Fruit fly (Drosophila melanogaster): ENCODE data around the gene Bin1.
A peak's percentile ranks its signal among the peaks of the same experiment; 100 is the strongest.

The Bin1 gene

dm6 chr3R:16182269-16182875 is 7.0 kb downstream of the Bin1 start:
- TF ChIP-seq CG32121 (GFP tag; IDR thresholded peaks at IDR 0.05) (no peak), gl (tag; optimal IDR thresholded peaks at IDR 0.05) (no peak), EcR (GFP tag; optimal IDR thresholded peaks at IDR 0.05) (peak; percentile 93), CG17806 (tag; optimal IDR thresholded peaks at IDR 0.05) (no peak), Ets98B (GFP tag; IDR thresholded peaks at IDR 0.05) (no peak), CG10348 (GFP tag; IDR thresholded peaks at IDR 0.05) (no peak), CG9948 (tag; optimal IDR thresholded peaks at IDR 0.05) (no peak), CG34367 (tag; optimal IDR thresholded peaks at IDR 0.05) (no peak), Snoo (tag; optimal IDR thresholded peaks at IDR 0.05) (no peak), D1 (tag; optimal IDR thresholded peaks at IDR 0.05) (no peak), CG4496 (GFP tag; IDR thresholded peaks at IDR 0.05) (0 out of 3 replicates have a peak, but pooled peaks have one; percentile 39)

dm6 chr3R:16180476-16181070 is 8.8 kb downstream of the Bin1 start, which contains the start of gene CG8927:
CG8927 (plus strand) TSS chr3R:16181020.
- TF ChIP-seq CG10348 (GFP tag; IDR thresholded peaks at IDR 0.05): no peak
- no peak for TF ChIP-seq CG12605 (GFP tag; IDR thresholded peaks at IDR 0.05)
- TF ChIP-seq rn (GFP tag; IDR thresholded peaks at IDR 0.05): no peak
- no peak for TF ChIP-seq EcR (GFP tag; optimal IDR thresholded peaks at IDR 0.05)
- no peak for TF ChIP-seq fd96Ca (GFP tag; IDR thresholded peaks at IDR 0.05)
- TF ChIP-seq CG8301 (tag; optimal IDR thresholded peaks at IDR 0.05): no peak

DNA sequence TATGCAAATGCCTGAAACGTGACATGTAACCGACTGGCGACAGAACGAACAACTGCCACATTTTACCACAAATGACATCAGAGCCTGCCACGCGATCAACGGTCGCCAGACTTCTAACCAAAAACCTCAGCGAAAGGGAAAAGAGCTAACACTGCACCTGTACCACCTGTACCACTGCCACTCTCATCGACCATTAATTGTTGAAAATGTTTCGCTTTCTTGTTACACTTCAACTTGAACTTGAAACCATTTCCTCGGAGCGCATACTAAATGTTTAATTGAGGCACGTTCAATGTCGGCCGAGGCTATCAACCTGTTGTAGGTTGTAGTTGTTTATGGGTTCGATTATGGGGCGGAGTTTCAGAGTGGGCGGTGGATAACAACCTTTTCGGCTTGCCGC is 12.8 kb downstream of the Bin1 start:
- TF ChIP-seq Pif1B (GFP tag; optimal IDR thresholded peaks at IDR 0.05) (no peak), CG17806 (tag; optimal IDR thresholded peaks at IDR 0.05) (no peak), Snoo (tag; optimal IDR thresholded peaks at IDR 0.05) (no peak), gl (tag; optimal IDR thresholded peaks at IDR 0.05) (no peak), CG32121 (GFP tag; IDR thresholded peaks at IDR 0.05) (no peak), D1 (tag; optimal IDR thresholded peaks at IDR 0.05) (no peak), CG14655 (GFP tag; optimal IDR thresholded peaks at IDR 0.05) (no peak), CG4496 (GFP tag; IDR thresholded peaks at IDR 0.05) (no peak), CG34367 (tag; optimal IDR thresholded peaks at IDR 0.05) (no peak), CG13204 (GFP tag; optimal IDR thresholded peaks at IDR 0.05) (no peak), CG12605 (GFP tag; IDR thresholded peaks at IDR 0.05) (no peak), Pif1A (GFP tag; optimal IDR thresholded peaks at IDR 0.05) (no peak), fd96Ca (GFP tag; IDR thresholded peaks at IDR 0.05) (no peak), rn (GFP tag; IDR thresholded peaks at IDR 0.05) (no peak), CG10348 (GFP tag; IDR thresholded peaks at IDR 0.05) (no peak), EcR (GFP tag; optimal IDR thresholded peaks at IDR 0.05) (no peak), Ets98B (GFP tag; IDR thresholded peaks at IDR 0.05) (no peak)

DNA sequence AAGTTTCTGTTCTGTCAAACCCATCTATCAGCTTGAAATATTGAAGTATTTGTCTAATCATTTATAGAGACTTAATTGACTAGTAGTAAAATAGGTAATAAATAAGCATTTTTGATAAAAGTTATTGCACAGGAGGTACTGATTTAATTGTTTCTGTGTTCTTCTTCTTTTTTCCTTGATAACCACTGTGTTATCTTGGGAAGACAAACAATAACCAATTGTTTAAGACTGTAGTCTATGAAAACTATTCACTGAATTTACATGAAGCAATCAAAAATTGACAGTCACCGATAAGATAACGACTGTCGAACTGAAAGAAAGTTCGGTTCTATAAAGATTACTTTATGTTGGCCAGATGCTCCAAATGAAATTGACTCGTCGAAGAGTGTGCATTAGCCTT is 15.9 kb downstream of the Bin1 start:
- no peak for TF ChIP-seq CG14655 (GFP tag; optimal IDR thresholded peaks at IDR 0.05)
- TF ChIP-seq EcR (GFP tag; optimal IDR thresholded peaks at IDR 0.05): no peak
- no peak for TF ChIP-seq fd96Ca (GFP tag; IDR thresholded peaks at IDR 0.05)
- no peak for TF ChIP-seq CG8301 (tag; optimal IDR thresholded peaks at IDR 0.05)
- TF ChIP-seq CG32121 (GFP tag; IDR thresholded peaks at IDR 0.05): no peak
- no peak for TF ChIP-seq CG4496 (GFP tag; IDR thresholded peaks at IDR 0.05)
- TF ChIP-seq D1 (tag; optimal IDR thresholded peaks at IDR 0.05): no peak
- TF ChIP-seq CG10348 (GFP tag; IDR thresholded peaks at IDR 0.05): no peak
- TF ChIP-seq Ets98B (GFP tag; IDR thresholded peaks at IDR 0.05): no peak
- no peak for TF ChIP-seq Pif1A (GFP tag; optimal IDR thresholded peaks at IDR 0.05)
- TF ChIP-seq CG13204 (GFP tag; optimal IDR thresholded peaks at IDR 0.05): no peak
- no peak for TF ChIP-seq CG8159 (tag; optimal IDR thresholded peaks at IDR 0.05)
- TF ChIP-seq CG17806 (tag; optimal IDR thresholded peaks at IDR 0.05): no peak
- no peak for TF ChIP-seq CG9948 (tag; optimal IDR thresholded peaks at IDR 0.05)
- TF ChIP-seq CG34367 (tag; optimal IDR thresholded peaks at IDR 0.05): no peak

- TF ChIP-seq Pif1A (GFP tag; optimal IDR thresholded peaks at IDR 0.05) (no peak), CG4496 (GFP tag; IDR thresholded peaks at IDR 0.05) (no peak), Pif1B (GFP tag; optimal IDR thresholded peaks at IDR 0.05) (no peak), CG8159 (tag; optimal IDR thresholded peaks at IDR 0.05) (no peak), CG15710 (tag; optimal IDR thresholded peaks at IDR 0.05) (no peak), gl (tag; optimal IDR thresholded peaks at IDR 0.05) (no peak), CG34367 (tag; optimal IDR thresholded peaks at IDR 0.05) (no peak), CG13204 (GFP tag; optimal IDR thresholded peaks at IDR 0.05) (no peak), CG8301 (tag; optimal IDR thresholded peaks at IDR 0.05) (no peak), Ets98B (GFP tag; IDR thresholded peaks at IDR 0.05) (no peak), EcR (GFP tag; optimal IDR thresholded peaks at IDR 0.05) (no peak), CG10348 (GFP tag; IDR thresholded peaks at IDR 0.05) (no peak), CG14655 (GFP tag; optimal IDR thresholded peaks at IDR 0.05) (no peak), D1 (tag; optimal IDR thresholded peaks at IDR 0.05) (no peak), CG17806 (tag; optimal IDR thresholded peaks at IDR 0.05) (no peak), fd96Ca (GFP tag; IDR thresholded peaks at IDR 0.05) (no peak), Snoo (tag; optimal IDR thresholded peaks at IDR 0.05) (no peak), CG12605 (GFP tag; IDR thresholded peaks at IDR 0.05) (no peak), CG32121 (GFP tag; IDR thresholded peaks at IDR 0.05) (no peak), rn (GFP tag; IDR thresholded peaks at IDR 0.05) (no peak)
Observed at dm6 chr3R:16171747-16172146, 17.6 kb downstream of the Bin1 start, which contains the start of gene CG8925. CG8925 (plus strand) TSS chr3R:16171991.

dm6 chr3R:16168088-16168487 is 21.3 kb downstream of the Bin1 start:
- no peak for TF ChIP-seq rn (GFP tag; IDR thresholded peaks at IDR 0.05)
